Worm (Caenorhabditis elegans): ENCODE data around the gene ham-1.

The ham-1 gene

ce11 chrIV:12542011-12542410 lies at the start of gene ham-1:
ham-1 (plus strand) TSS chrIV:12542183.
- no peak for TF ChIP-seq odd-2 (tag; optimal IDR thresholded peaks at IDR 0.05)
- TF ChIP-seq lim-6 (tag; optimal IDR thresholded peaks at IDR 0.05), result no peak
- TF ChIP-seq unc-55 (GFP tag; optimal IDR thresholded peaks at IDR 0.05), result no peak
- no peak for TF ChIP-seq ref-2 (tag; optimal IDR thresholded peaks at IDR 0.05)
- no peak for TF ChIP-seq ceh-19 (GFP tag; optimal IDR thresholded peaks at IDR 0.05)
- no peak for TF ChIP-seq F13H6.1 (tag; optimal IDR thresholded peaks at IDR 0.05)
- no peak for TF ChIP-seq hlh-13 (GFP tag; optimal IDR thresholded peaks at IDR 0.05)
- TF ChIP-seq pqm-1 (tag; optimal IDR thresholded peaks at IDR 0.05), result no peak
- TF ChIP-seq fkh-6 (tag; optimal IDR thresholded peaks at IDR 0.05), result no peak
- TF ChIP-seq pha-2 (tag; optimal IDR thresholded peaks at IDR 0.05), result no peak
- no peak for TF ChIP-seq unc-3 (GFP tag; conservative IDR thresholded peaks at IDR 0.05)
- TF ChIP-seq unc-3 (tag; optimal IDR thresholded peaks at IDR 0.05), result no peak
- no peak for TF ChIP-seq tbx-2 (tag; optimal IDR thresholded peaks at IDR 0.05)
- TF ChIP-seq nfya-1 (tag; optimal IDR thresholded peaks at IDR 0.05), result no peak
- TF ChIP-seq ceh-18 (tag; optimal IDR thresholded peaks at IDR 0.05), result no peak
- no peak for TF ChIP-seq fkh-10 (GFP tag; optimal IDR thresholded peaks at IDR 0.05)

ce11 chrIV:12495196-12495595 lies 46.8 kb upstream of the ham-1 start, which contains the start of gene sru-20:
sru-20 (plus strand) TSS chrIV:12495496.
- TF ChIP-seq pqm-1 (tag; optimal IDR thresholded peaks at IDR 0.05), result no peak
- TF ChIP-seq npax-4 (tag; optimal IDR thresholded peaks at IDR 0.05), result no peak
- no peak for TF ChIP-seq hlh-8 (tag; optimal IDR thresholded peaks at IDR 0.05)
- no peak for TF ChIP-seq ceh-2 (tag; optimal IDR thresholded peaks at IDR 0.05)
- no peak for TF ChIP-seq tbx-2 (tag; optimal IDR thresholded peaks at IDR 0.05)
- TF ChIP-seq gmeb-2 (tag; optimal IDR thresholded peaks at IDR 0.05), result no peak
- TF ChIP-seq mec-3 (tag; optimal IDR thresholded peaks at IDR 0.05; ENCODE audit: borderline replicate concordance), result no peak
- no peak for TF ChIP-seq nhr-11 (tag; optimal IDR thresholded peaks at IDR 0.05)
- no peak for TF ChIP-seq syd-9 (tag; optimal IDR thresholded peaks at IDR 0.05)
- TF ChIP-seq pag-3 (tag; optimal IDR thresholded peaks at IDR 0.05; ENCODE audit: borderline replicate concordance), result no peak
- no peak for TF ChIP-seq nfya-1 (tag; optimal IDR thresholded peaks at IDR 0.05)
- no peak for TF ChIP-seq ceh-14 (tag; optimal IDR thresholded peaks at IDR 0.05)
- no peak for TF ChIP-seq unc-55 (GFP tag; optimal IDR thresholded peaks at IDR 0.05)
- no peak for TF ChIP-seq hlh-6 (tag; optimal IDR thresholded peaks at IDR 0.05)
- TF ChIP-seq ttx-3 (tag; optimal IDR thresholded peaks at IDR 0.05), result no peak
- TF ChIP-seq zip-5 (tag; optimal IDR thresholded peaks at IDR 0.05), result no peak
- no peak for TF ChIP-seq madf-2 (tag; optimal IDR thresholded peaks at IDR 0.05)
- no peak for TF ChIP-seq sox-2 (GFP tag; IDR thresholded peaks at IDR 0.05)
- no peak for TF ChIP-seq elt-4 (tag; optimal IDR thresholded peaks at IDR 0.05)

- TF ChIP-seq che-1 (tag; optimal IDR thresholded peaks at IDR 0.05) (no peak), F13H6.1 (tag; optimal IDR thresholded peaks at IDR 0.05) (no peak), ceh-31 (tag; optimal IDR thresholded peaks at IDR 0.05) (no peak), elt-4 (tag; optimal IDR thresholded peaks at IDR 0.05) (no peak), ceh-19 (GFP tag; optimal IDR thresholded peaks at IDR 0.05) (no peak), C38D4.7 (GFP tag; optimal IDR thresholded peaks at IDR 0.05) (no peak), rnt-1 (tag; optimal IDR thresholded peaks at IDR 0.05) (no peak), gmeb-2 (tag; optimal IDR thresholded peaks at IDR 0.05) (no peak), nfya-1 (tag; optimal IDR thresholded peaks at IDR 0.05) (no peak), pag-3 (tag; optimal IDR thresholded peaks at IDR 0.05; ENCODE audit: borderline replicate concordance) (no peak), T23F11.4 (GFP tag; optimal IDR thresholded peaks at IDR 0.05) (no peak), fax-1 (tag; optimal IDR thresholded peaks at IDR 0.05) (no peak), K09A11.1 (tag; optimal IDR thresholded peaks at IDR 0.05; ENCODE audit: insufficient read depth) (no peak), hlh-30 (tag; optimal IDR thresholded peaks at IDR 0.05; ENCODE audit: insufficient read depth) (no peak), nhr-11 (tag; optimal IDR thresholded peaks at IDR 0.05) (no peak), dmd-4 (tag; optimal IDR thresholded peaks at IDR 0.05; ENCODE audit: borderline replicate concordance) (no peak), ceh-22 (tag; optimal IDR thresholded peaks at IDR 0.05) (no peak), sox-4 (tag; optimal IDR thresholded peaks at IDR 0.05) (no peak), ceh-24 (tag; optimal IDR thresholded peaks at IDR 0.05) (no peak), hlh-8 (tag; optimal IDR thresholded peaks at IDR 0.05) (no peak)
These were observed 43.7 kb upstream of the ham-1 start, which contains the start of gene sru-19 for ce11 chrIV:12498238-12498637. sru-19 (plus strand) TSS chrIV:12498538.

Data from whole organism, late embryonic.